Fruit fly (Drosophila melanogaster) whole organism, embryonic: ENCODE results near the gene Alms1a.

Experiments used
- Antp ChIP-seq: fragments of 200-800 bp; sonication (Bioruptor generic); optimal IDR thresholded peaks from 3 replicates; lab custom pipeline; 2016; ENCODE audit warnings: missing biosample characterization, missing genetic modification characterization
- Atf3 ChIP-seq: fragments of 200-800 bp; sonication (Bioruptor generic); optimal IDR thresholded peaks from 3 replicates; lab custom pipeline; 2016; ENCODE audit warnings: missing biosample characterization, missing genetic modification characterization
- Bgb ChIP-seq: fragments of 200-800 bp; sonication (Bioruptor generic); IDR thresholded peaks from 2 replicates; pipeline ENCODE4 v1.3.6; 2022; ENCODE audit warnings: missing biosample characterization, missing genetic modification characterization; ENCODE audit not compliant: partially characterized antibody
- Bteb2 ChIP-seq: fragments of 200-800 bp; sonication (Bioruptor generic); optimal IDR thresholded peaks from 2 replicates; lab custom pipeline; 2016; ENCODE audit warnings: missing biosample characterization, missing genetic modification characterization
- C15 ChIP-seq: fragments of 200-800 bp; sonication (Bioruptor generic); IDR thresholded peaks from 3 replicates; pipeline ENCODE4 v1.3.6; 2022; ENCODE audit warnings: missing biosample characterization, missing genetic modification characterization
- CG1024 ChIP-seq: fragments of 200-800 bp; sonication (Bioruptor generic); IDR thresholded peaks from 2 replicates; pipeline ENCODE4 v1.3.6; 2022; ENCODE audit warnings: missing biosample characterization, missing genetic modification characterization
- CG10431 ChIP-seq: fragments of 200-800 bp; sonication (Bioruptor generic); optimal IDR thresholded peaks from 3 replicates; lab custom pipeline; 2018; ENCODE audit warnings: missing biosample characterization, mild to moderate bottlenecking, missing genetic modification characterization
- CG10543 ChIP-seq: fragments of 200-800 bp; sonication (Bioruptor generic); optimal IDR thresholded peaks from 3 replicates; lab custom pipeline; 2017; ENCODE audit warnings: missing biosample characterization, mild to moderate bottlenecking, missing genetic modification characterization, moderate library complexity
- CG10979 ChIP-seq: fragments of 200-800 bp; sonication (Bioruptor generic); optimal IDR thresholded peaks from 2 replicates; lab custom pipeline; 2018; ENCODE audit warnings: missing biosample characterization, mild to moderate bottlenecking, missing genetic modification characterization, moderate library complexity
- CG12659 ChIP-seq: fragments of 200-800 bp; sonication (Bioruptor generic); optimal IDR thresholded peaks from 3 replicates; lab custom pipeline; 2017; ENCODE audit warnings: mild to moderate bottlenecking, missing biosample characterization, missing genetic modification reagents, missing genetic modification characterization
- CG16779 ChIP-seq: fragments of 200-800 bp; sonication (Bioruptor generic); IDR thresholded peaks from 2 replicates; pipeline ENCODE4 v1.3.6; 2022; ENCODE audit warnings: missing biosample characterization, missing genetic modification characterization
- CG2116 ChIP-seq: fragments of 200-800 bp; sonication (Bioruptor generic); optimal IDR thresholded peaks from 3 replicates; lab custom pipeline; 2018; ENCODE audit warnings: missing biosample characterization, mild to moderate bottlenecking, missing genetic modification characterization
- CG31365 ChIP-seq: fragments of 200-800 bp; sonication (Bioruptor generic); optimal IDR thresholded peaks from 2 replicates; lab custom pipeline; 2018; ENCODE audit warnings: missing biosample characterization, mild to moderate bottlenecking, missing genetic modification characterization
- CG34422 ChIP-seq: fragments of 200-800 bp; sonication (Bioruptor generic); IDR thresholded peaks from 3 replicates; pipeline ENCODE4 v1.3.6; 2022; ENCODE audit warnings: missing biosample characterization, missing genetic modification characterization
- CG5180 ChIP-seq: fragments of 200-800 bp; sonication (Bioruptor generic); optimal IDR thresholded peaks from 3 replicates; lab custom pipeline; 2017; ENCODE audit warnings: missing biosample characterization, missing genetic modification characterization, mild to moderate bottlenecking, moderate library complexity, missing genetic modification reagents
- CG6765 ChIP-seq: fragments of 200-800 bp; sonication (Bioruptor generic); optimal IDR thresholded peaks from 3 replicates; lab custom pipeline; 2017; ENCODE audit warnings: missing biosample characterization, mild to moderate bottlenecking, missing genetic modification characterization
- CG7372 ChIP-seq: fragments of 200-800 bp; sonication (Bioruptor generic); IDR thresholded peaks from 2 replicates; pipeline ENCODE4 v1.3.6; 2022; ENCODE audit warnings: missing biosample characterization, missing genetic modification characterization
- CG7786 ChIP-seq: fragments of 200-800 bp; sonication (Bioruptor generic); optimal IDR thresholded peaks from 2 replicates; lab custom pipeline; 2016; ENCODE audit warnings: missing biosample characterization, missing genetic modification characterization
- CG9437 ChIP-seq: fragments of 200-800 bp; sonication (Bioruptor generic); optimal IDR thresholded peaks from 2 replicates; lab custom pipeline; 2018; ENCODE audit warnings: missing biosample characterization, mild to moderate bottlenecking, missing genetic modification characterization
- Deaf1 ChIP-seq: fragments of 200-800 bp; optimal IDR thresholded peaks from 3 replicates; lab custom pipeline; 2019; ENCODE audit warnings: missing biosample characterization, mild to moderate bottlenecking, missing genetic modification characterization, moderate library complexity
- Dip2 ChIP-seq: fragments of 200-800 bp; sonication (Bioruptor generic); IDR thresholded peaks from 2 replicates; pipeline ENCODE4 v1.3.6; 2022; ENCODE audit warnings: missing biosample characterization, missing genetic modification characterization
- Ets97D ChIP-seq: fragments of 200-800 bp; sonication (Bioruptor generic); optimal IDR thresholded peaks from 3 replicates; lab custom pipeline; 2016; ENCODE audit warnings: missing biosample characterization, missing genetic modification characterization
- Gsc ChIP-seq: fragments of 200-800 bp; sonication (Bioruptor generic); IDR thresholded peaks from 2 replicates; pipeline ENCODE4 v1.3.6; 2022; ENCODE audit warnings: missing biosample characterization, missing genetic modification characterization
- MBD-R2 ChIP-seq: fragments of 200-800 bp; sonication (Bioruptor generic); IDR thresholded peaks from 2 replicates; pipeline ENCODE4 v1.3.6; 2022; ENCODE audit warnings: missing biosample characterization, missing genetic modification characterization
- MESR4 ChIP-seq: fragments of 200-800 bp; sonication (Bioruptor generic); optimal IDR thresholded peaks from 2 replicates; lab custom pipeline; 2018; ENCODE audit warnings: missing biosample characterization, mild to moderate bottlenecking, missing genetic modification characterization, moderate library complexity
- Mrtf ChIP-seq: fragments of 200-800 bp; sonication (Bioruptor generic); IDR thresholded peaks from 3 replicates; pipeline ENCODE4 v1.3.6; 2022; ENCODE audit warnings: missing biosample characterization, missing genetic modification characterization
- NC2β ChIP-seq: fragments of 200-800 bp; sonication (Bioruptor generic); optimal IDR thresholded peaks from 2 replicates; lab custom pipeline; 2016; ENCODE audit warnings: missing biosample characterization, missing genetic modification characterization
- Oli ChIP-seq: fragments of 200-800 bp; sonication (Bioruptor generic); optimal IDR thresholded peaks from 2 replicates; lab custom pipeline; 2018; ENCODE audit warnings: missing biosample characterization, mild to moderate bottlenecking, missing genetic modification characterization, moderate library complexity
- Opbp ChIP-seq: fragments of 200-800 bp; sonication (Bioruptor generic); IDR thresholded peaks from 3 replicates; pipeline ENCODE4 v1.3.6; 2022; ENCODE audit warnings: missing biosample characterization, missing genetic modification characterization; ENCODE audit not compliant: partially characterized antibody
- Ravus ChIP-seq: fragments of 200-800 bp; sonication (Bioruptor generic); IDR thresholded peaks from 2 replicates; pipeline ENCODE4 v1.3.6; 2022; ENCODE audit warnings: missing biosample characterization, missing genetic modification characterization
- Sin3A ChIP-seq: fragments of >200 bp; optimal IDR thresholded peaks from 2 replicates; lab custom pipeline; 2018
- Usf ChIP-seq: fragments of 200-800 bp; sonication (Bioruptor generic); optimal IDR thresholded peaks from 2 replicates; lab custom pipeline; 2017; ENCODE audit warnings: missing genotype, missing biosample characterization, missing genetic modification characterization
- YL-1 ChIP-seq: fragments of 200-800 bp; sonication (Bioruptor generic); optimal IDR thresholded peaks from 3 replicates; lab custom pipeline; 2017; ENCODE audit warnings: missing biosample characterization, mild to moderate bottlenecking, missing genetic modification characterization
- ap ChIP-seq: fragments of 200-800 bp; sonication (Bioruptor generic); IDR thresholded peaks from 2 replicates; pipeline ENCODE4 v1.3.6; 2022; ENCODE audit warnings: missing biosample characterization, missing genetic modification characterization
- ara ChIP-seq: fragments of 200-800 bp; sonication (Bioruptor generic); IDR thresholded peaks from 2 replicates; pipeline ENCODE4 v1.3.6; 2022; ENCODE audit warnings: missing biosample characterization, missing genetic modification characterization
- ase ChIP-seq: fragments of 200-800 bp; sonication (Bioruptor generic); IDR thresholded peaks from 3 replicates; pipeline ENCODE4 v1.3.6; 2022; ENCODE audit warnings: missing biosample characterization, missing genetic modification characterization
- danr ChIP-seq: fragments of 200-800 bp; sonication (Bioruptor generic); IDR thresholded peaks from 2 replicates; pipeline ENCODE4 v1.3.6; 2022; ENCODE audit warnings: missing biosample characterization, missing genetic modification characterization
- dati ChIP-seq: fragments of 200-800 bp; sonication (Bioruptor generic); IDR thresholded peaks from 2 replicates; pipeline ENCODE4 v1.3.6; 2022; ENCODE audit warnings: missing biosample characterization, missing genetic modification characterization
- dysf ChIP-seq: fragments of 200-800 bp; sonication (Bioruptor generic); IDR thresholded peaks from 3 replicates; pipeline ENCODE4 v1.3.6; 2022; ENCODE audit warnings: missing biosample characterization, missing genetic modification characterization
- fd64A ChIP-seq: fragments of 200-800 bp; sonication (Bioruptor generic); optimal IDR thresholded peaks from 3 replicates; lab custom pipeline; 2018; ENCODE audit warnings: missing biosample characterization, mild to moderate bottlenecking, missing genetic modification characterization
- gt ChIP-seq: fragments of 200-800 bp; sonication (Bioruptor generic); IDR thresholded peaks from 2 replicates; pipeline ENCODE4 v1.3.6; 2022; ENCODE audit warnings: missing biosample characterization, missing genetic modification characterization
- h ChIP-seq: fragments of >200 bp; optimal IDR thresholded peaks from 2 replicates; lab custom pipeline; 2017
- inv ChIP-seq: fragments of 200-800 bp; sonication (Bioruptor generic); IDR thresholded peaks from 2 replicates; pipeline ENCODE4 v1.3.6; 2022; ENCODE audit warnings: missing biosample characterization, missing genetic modification characterization; ENCODE audit not compliant: partially characterized antibody
- nau ChIP-seq: fragments of 200-800 bp; sonication (Bioruptor generic); optimal IDR thresholded peaks from 3 replicates; lab custom pipeline; 2017; ENCODE audit warnings: missing biosample characterization, mild to moderate bottlenecking, missing genetic modification characterization, missing genetic modification reagents
- p53 ChIP-seq: fragments of 200-800 bp; sonication (Bioruptor generic); optimal IDR thresholded peaks from 2 replicates; lab custom pipeline; 2016; ENCODE audit warnings: missing biosample characterization, missing genetic modification characterization
- pum ChIP-seq: fragments of 200-800 bp; sonication (Bioruptor generic); optimal IDR thresholded peaks from 2 replicates; lab custom pipeline; 2016; ENCODE audit warnings: missing biosample characterization, missing genetic modification characterization
- repo ChIP-seq: fragments of 200-800 bp; sonication (Bioruptor generic); optimal IDR thresholded peaks from 2 replicates; lab custom pipeline; 2016; ENCODE audit warnings: missing biosample characterization, missing genetic modification characterization
- sens-2 ChIP-seq: fragments of 200-800 bp; sonication (Bioruptor generic); IDR thresholded peaks from 2 replicates; pipeline ENCODE4 v1.3.6; 2022; ENCODE audit warnings: missing biosample characterization, missing genetic modification characterization
- slp2 ChIP-seq: fragments of 200-800 bp; sonication (Bioruptor generic); optimal IDR thresholded peaks from 2 replicates; lab custom pipeline; 2016; ENCODE audit warnings: missing biosample characterization, missing genetic modification characterization
- sqz ChIP-seq: fragments of 200-800 bp; sonication (Bioruptor generic); optimal IDR thresholded peaks from 3 replicates; lab custom pipeline; 2018; ENCODE audit warnings: missing biosample characterization, mild to moderate bottlenecking, missing genetic modification characterization
- sug ChIP-seq: fragments of 200-800 bp; optimal IDR thresholded peaks from 2 replicates; lab custom pipeline; 2019; ENCODE audit warnings: missing biosample characterization, mild to moderate bottlenecking, missing genetic modification characterization, moderate library complexity
- wdn ChIP-seq: fragments of 200-800 bp; sonication (Bioruptor generic); IDR thresholded peaks from 2 replicates; pipeline ENCODE4 v1.3.6; 2022; ENCODE audit warnings: missing biosample characterization, missing genetic modification characterization

Alms1a gene

dm6 chrX:4679813-4680381, 44.1 kb upstream of the Alms1a start (continued):
- TF ChIP-seq C15 (GFP tag; lab: Robert Waterston, UW) (no peak), ara (GFP tag; lab: Robert Waterston, UW) (peak; percentile 58), slp2 (peak; percentile 23), CG7372 (GFP tag; lab: Robert Waterston, UW) (no peak), sqz (GFP tag; lab: Kevin White, UChicago) (no peak), YL-1 (no peak), CG10543 (GFP tag; lab: Kevin White, UChicago) (no peak), danr (GFP tag; lab: Robert Waterston, UW) (0 out of 2 replicates have a peak, but pooled peaks have one; percentile 6), Oli (tag; lab: Kevin White, UChicago) (peak; percentile 67), Deaf1 (tag; lab: Kevin White, UChicago) (no peak), Sin3A (lab: Kevin White, UChicago) (no peak), dati (GFP tag; lab: Robert Waterston, UW) (no peak), gt (GFP tag; lab: Robert Waterston, UW) (no peak), Bteb2 (GFP tag; lab: Kevin White, UChicago) (peak; percentile 51), Ets97D (GFP tag; lab: Kevin White, UChicago) (peak; percentile 54), Antp (GFP tag; lab: Kevin White, UChicago) (no peak), CG2116 (GFP tag; lab: Kevin White, UChicago) (peak; percentile 31), CG31365 (tag; lab: Kevin White, UChicago) (no peak), repo (GFP tag; lab: Kevin White, UChicago) (no peak), CG10979 (tag; lab: Kevin White, UChicago) (peak; percentile 51), sug (tag; lab: Kevin White, UChicago) (no peak), NC2β (peak; percentile 24), CG6765 (GFP tag; lab: Kevin White, UChicago) (no peak), CG5180 (GFP tag; lab: Kevin White, UChicago) (peak; percentile 10), CG7786 (GFP tag; lab: Kevin White, UChicago) (peak; percentile 35), ase (GFP tag; lab: Robert Waterston, UW) (no peak), Ravus (GFP tag; lab: Robert Waterston, UW) (no peak), Dip2 (GFP tag; lab: Robert Waterston, UW) (no peak), h (lab: Kevin White, UChicago) (no peak), inv (GFP tag; lab: Robert Waterston, UW) (no peak), p53 (no peak), Opbp (GFP tag; lab: Robert Waterston, UW) (no peak), CG16779 (no peak), CG9437 (no peak), fd64A (GFP tag; lab: Kevin White, UChicago) (peak; percentile 12), CG34422 (peak; percentile 52; the same call in 2 of the 3 replicates), wdn (GFP tag; lab: Robert Waterston, UW) (peak; percentile 33; the same call in 1 of the 2 replicates), Gsc (GFP tag; lab: Robert Waterston, UW) (no peak), Mrtf (GFP tag; lab: Robert Waterston, UW) (no peak), Usf (GFP tag; lab: Kevin White, UChicago) (no peak), Atf3 (GFP tag; lab: Kevin White, UChicago) (peak; percentile 29), CG12659 (GFP tag; lab: Kevin White, UChicago) (peak; percentile 27), MESR4 (GFP tag; lab: Kevin White, UChicago) (no peak), CG1024 (GFP tag; lab: Robert Waterston, UW) (no peak), Bgb (GFP tag; lab: Robert Waterston, UW) (no peak), nau (GFP tag; lab: Kevin White, UChicago) (peak; percentile 10), CG10431 (GFP tag; lab: Kevin White, UChicago) (no peak), sens-2 (GFP tag; lab: Robert Waterston, UW) (no peak), pum (GFP tag; lab: Kevin White, UChicago) (peak; percentile 14), dysf (GFP tag; lab: Robert Waterston, UW) (0 out of 3 replicates have a peak, but pooled peaks have one; percentile 22), MBD-R2 (GFP tag; lab: Robert Waterston, UW) (no peak), ap (0 out of 2 replicates have a peak, but pooled peaks have one; percentile 14)
